Fruit fly (Drosophila melanogaster): ENCODE measurements around the gene CG17186.

The CG17186 gene

dm6 chr3R:19901742-19902141 is 24.4 kb upstream of the CG17186 start:
- TF ChIP-seq svp (GFP tag): peak; percentile 94
- TF ChIP-seq CG10631 (GFP tag; optimal IDR thresholded peaks at IDR 0.05): no peak

dm6 chr3R:19895305-19895704 is 18.0 kb upstream of the CG17186 start:
- TF ChIP-seq Gug (GFP tag; IDR thresholded peaks at IDR 0.05): no peak
- TF ChIP-seq acj6 (GFP tag; optimal IDR thresholded peaks at IDR 0.05): no peak
- no peak for TF ChIP-seq CG6792 (GFP tag; optimal IDR thresholded peaks at IDR 0.05)
- TF ChIP-seq net (GFP tag; optimal IDR thresholded peaks at IDR 0.05): no peak
- no peak for TF ChIP-seq Hr39 (GFP tag; optimal IDR thresholded peaks at IDR 0.05)
- no peak for TF ChIP-seq CG15336 (GFP tag; IDR thresholded peaks at IDR 0.05)
- no peak for TF ChIP-seq Eip75B (GFP tag; optimal IDR thresholded peaks at IDR 0.05)
- TF ChIP-seq Eip78C (GFP tag): no peak
- no peak for TF ChIP-seq CG3919 (GFP tag; optimal IDR thresholded peaks at IDR 0.05)
- no peak for TF ChIP-seq Smox (GFP tag; optimal IDR thresholded peaks at IDR 0.05)
- no peak for TF ChIP-seq Lpt (GFP tag; optimal IDR thresholded peaks at IDR 0.05)
- no peak for TF ChIP-seq vri (GFP tag; optimal IDR thresholded peaks at IDR 0.05)
- no peak for TF ChIP-seq CG16779 (tag; optimal IDR thresholded peaks at IDR 0.05)
- TF ChIP-seq lz (GFP tag; optimal IDR thresholded peaks at IDR 0.05): no peak
- no peak for TF ChIP-seq ss (GFP tag; optimal IDR thresholded peaks at IDR 0.05)
- no peak for TF ChIP-seq Hr4 (GFP tag; optimal IDR thresholded peaks at IDR 0.05)
- no peak for TF ChIP-seq CG8119 (GFP tag; IDR thresholded peaks at IDR 0.05)
- TF ChIP-seq Eip93F (GFP tag; optimal IDR thresholded peaks at IDR 0.05): no peak
- no peak for TF ChIP-seq Sox14 (GFP tag; optimal IDR thresholded peaks at IDR 0.05)
- TF ChIP-seq CG3032 (tag; optimal IDR thresholded peaks at IDR 0.05): no peak

DNA sequence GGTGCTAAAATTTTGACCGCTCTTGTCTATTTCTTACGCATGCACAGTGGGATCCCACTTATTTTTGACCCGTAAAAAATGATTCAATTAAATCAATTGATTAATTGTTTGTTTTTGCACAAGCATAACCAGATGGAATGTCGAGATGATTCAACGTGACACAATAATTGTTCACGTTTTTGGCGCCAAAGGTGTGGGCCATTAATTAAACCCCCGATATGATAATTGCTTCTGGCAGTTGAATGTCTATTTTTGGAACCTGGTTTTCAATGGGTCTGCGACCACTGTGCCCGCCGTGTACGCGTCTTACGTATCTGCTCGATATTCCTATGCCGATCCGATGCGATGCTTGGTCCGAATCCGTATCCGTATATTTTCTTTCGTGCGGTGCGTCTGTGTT is 14.7 kb upstream of the CG17186 start:
- TF ChIP-seq pdm3 (GFP tag; optimal IDR thresholded peaks at IDR 0.05): no peak
- TF ChIP-seq salr (GFP tag; optimal IDR thresholded peaks at IDR 0.05): peak in 1 of 2 experiments; percentile 6
- TF ChIP-seq cyc (GFP tag; optimal IDR thresholded peaks at IDR 0.05): peak; percentile 33
- TF ChIP-seq CG11294 (GFP tag; IDR thresholded peaks at IDR 0.05): peak; percentile 58; the same call in 1 of the 2 replicates
- peak; percentile 72 for TF ChIP-seq CG15336 (GFP tag; IDR thresholded peaks at IDR 0.05)
- TF ChIP-seq Blimp-1 (GFP tag; optimal IDR thresholded peaks at IDR 0.05): no peak
- peak; percentile 76 for TF ChIP-seq svp (GFP tag)
- TF ChIP-seq CG10631 (GFP tag; optimal IDR thresholded peaks at IDR 0.05): peak; percentile 43
- peak; percentile 38 for TF ChIP-seq CG3919 (GFP tag; optimal IDR thresholded peaks at IDR 0.05)
- peak; percentile 34 for TF ChIP-seq Met (GFP tag; optimal IDR thresholded peaks at IDR 0.05)
- peak; percentile 78 for TF ChIP-seq Eip78C (GFP tag)
- no peak for TF ChIP-seq CG16779 (tag; optimal IDR thresholded peaks at IDR 0.05)
- TF ChIP-seq CG8119 (GFP tag; IDR thresholded peaks at IDR 0.05): peak; percentile 58
- no peak for TF ChIP-seq Sox102F (GFP tag; optimal IDR thresholded peaks at IDR 0.05)
- TF ChIP-seq CG10669 (GFP tag; optimal IDR thresholded peaks at IDR 0.05): peak; percentile 16
- no peak for TF ChIP-seq Lpt (GFP tag; optimal IDR thresholded peaks at IDR 0.05)
- peak; percentile 21 for TF ChIP-seq OdsH (GFP tag; optimal IDR thresholded peaks at IDR 0.05)
- peak; percentile 19 for TF ChIP-seq acj6 (GFP tag; optimal IDR thresholded peaks at IDR 0.05)
- TF ChIP-seq Sox14 (GFP tag; optimal IDR thresholded peaks at IDR 0.05): peak; percentile 37
- TF ChIP-seq CG32006 (GFP tag; optimal IDR thresholded peaks at IDR 0.05): peak; percentile 48
- peak; percentile 66; the same call in 2 of the 3 replicates for TF ChIP-seq eg (GFP tag; IDR thresholded peaks at IDR 0.05)
- TF ChIP-seq achi (GFP tag; optimal IDR thresholded peaks at IDR 0.05): peak; percentile 32
- TF ChIP-seq CG11902 (GFP tag; optimal IDR thresholded peaks at IDR 0.05): peak; percentile 6
- no peak for TF ChIP-seq CG4318 (GFP tag; optimal IDR thresholded peaks at IDR 0.05)
- no peak for TF ChIP-seq CG7368 (GFP tag; optimal IDR thresholded peaks at IDR 0.05)
- TF ChIP-seq Hr4 (GFP tag; optimal IDR thresholded peaks at IDR 0.05): peak; percentile 50
- peak; percentile 35 for TF ChIP-seq CG31627 (GFP tag; optimal IDR thresholded peaks at IDR 0.05)
- peak; percentile 40 for TF ChIP-seq Hr39 (GFP tag; optimal IDR thresholded peaks at IDR 0.05)
- peak; percentile 26 for TF ChIP-seq lz (GFP tag; optimal IDR thresholded peaks at IDR 0.05)
- peak; percentile 56 for TF ChIP-seq CG6163 (GFP tag; IDR thresholded peaks at IDR 0.05)
- TF ChIP-seq dsx (GFP tag; optimal IDR thresholded peaks at IDR 0.05; ENCODE audit: poor library complexity, severe bottlenecking): no peak
